Fruit fly (Drosophila melanogaster) whole organism, embryonic: Measurements from ENCODE around the gene CG2961.

Source experiments
- Antp ChIP-seq: fragments of 200-800 bp; sonication (Bioruptor generic); optimal IDR thresholded peaks from 3 replicates; lab custom pipeline; 2016; ENCODE audit warnings: missing biosample characterization, missing genetic modification characterization
- Bteb2 ChIP-seq: fragments of 200-800 bp; sonication (Bioruptor generic); optimal IDR thresholded peaks from 2 replicates; lab custom pipeline; 2016; ENCODE audit warnings: missing biosample characterization, missing genetic modification characterization
- CG10209 ChIP-seq: fragments of 200-800 bp; sonication (Bioruptor generic); optimal IDR thresholded peaks from 3 replicates; lab custom pipeline; 2017; ENCODE audit warnings: missing biosample characterization, mild to moderate bottlenecking, missing genetic modification characterization, missing genetic modification reagents
- CG11504 ChIP-seq: fragments of 200-800 bp; sonication (Bioruptor generic); optimal IDR thresholded peaks from 3 replicates; lab custom pipeline; 2019; ENCODE audit warnings: missing biosample characterization, mild to moderate bottlenecking, missing genetic modification characterization, moderate library complexity
- CG1233 ChIP-seq: fragments of 200-800 bp; sonication (Bioruptor generic); optimal IDR thresholded peaks from 4 replicates; lab custom pipeline; 2018; ENCODE audit warnings: missing biosample characterization, mild to moderate bottlenecking, missing genetic modification characterization
- CG12391 ChIP-seq: fragments of 200-800 bp; sonication (Bioruptor generic); optimal IDR thresholded peaks from 3 replicates; lab custom pipeline; 2018; ENCODE audit warnings: missing biosample characterization, mild to moderate bottlenecking, missing genetic modification characterization, moderate library complexity
- CG12659 ChIP-seq: fragments of 200-800 bp; sonication (Bioruptor generic); optimal IDR thresholded peaks from 3 replicates; lab custom pipeline; 2017; ENCODE audit warnings: mild to moderate bottlenecking, missing biosample characterization, missing genetic modification reagents, missing genetic modification characterization
- CG12769 ChIP-seq: fragments of 200-800 bp; sonication (Bioruptor generic); optimal IDR thresholded peaks from 2 replicates; lab custom pipeline; 2019; ENCODE audit warnings: missing biosample characterization, mild to moderate bottlenecking, missing genetic modification characterization, moderate library complexity
- CG15479 ChIP-seq: fragments of 200-800 bp; sonication (Bioruptor generic); optimal IDR thresholded peaks from 3 replicates; lab custom pipeline; 2019; ENCODE audit warnings: missing biosample characterization, mild to moderate bottlenecking, missing genetic modification characterization, moderate library complexity
- CG16813 ChIP-seq: fragments of 200-800 bp; sonication (Bioruptor generic); IDR thresholded peaks from 3 replicates; pipeline ENCODE4 v1.3.6; 2022; ENCODE audit warnings: missing biosample characterization, missing genetic modification characterization; ENCODE audit not compliant: partially characterized antibody
- CG17328 ChIP-seq: fragments of 200-800 bp; sonication (Bioruptor generic); IDR thresholded peaks from 2 replicates; pipeline ENCODE4 v1.3.6; 2022; ENCODE audit warnings: missing biosample characterization, missing genetic modification characterization
- CG18599 ChIP-seq: fragments of 200-800 bp; sonication (Bioruptor generic); optimal IDR thresholded peaks from 3 replicates; lab custom pipeline; 2017; ENCODE audit warnings: missing biosample characterization, missing genetic modification characterization, mild to moderate bottlenecking, moderate library complexity, missing genetic modification reagents
- CG2116 ChIP-seq: fragments of 200-800 bp; sonication (Bioruptor generic); optimal IDR thresholded peaks from 3 replicates; lab custom pipeline; 2018; ENCODE audit warnings: missing biosample characterization, mild to moderate bottlenecking, missing genetic modification characterization
- CG30020 ChIP-seq: fragments of 200-800 bp; optimal IDR thresholded peaks from 2 replicates; lab custom pipeline; 2019; ENCODE audit warnings: missing biosample characterization, mild to moderate bottlenecking, missing genetic modification characterization, moderate library complexity
- CG31224 ChIP-seq: fragments of 200-800 bp; sonication (Bioruptor generic); IDR thresholded peaks from 2 replicates; pipeline ENCODE4 v1.3.6; 2022; ENCODE audit warnings: missing biosample characterization, missing genetic modification characterization
- CG31388 ChIP-seq: fragments of 200-800 bp; sonication (Bioruptor generic); optimal IDR thresholded peaks from 2 replicates; lab custom pipeline; 2016; ENCODE audit warnings: missing biosample characterization, missing genetic modification characterization
- CG4328 ChIP-seq: fragments of 200-800 bp; sonication (Bioruptor generic); optimal IDR thresholded peaks from 3 replicates; lab custom pipeline; 2017; ENCODE audit warnings: missing biosample characterization, missing genetic modification reagents, missing genetic modification characterization
- CG4707 ChIP-seq: fragments of 200-800 bp; sonication (Bioruptor generic); optimal IDR thresholded peaks from 2 replicates; lab custom pipeline; 2018; ENCODE audit warnings: missing biosample characterization, mild to moderate bottlenecking, missing genetic modification characterization, moderate library complexity
- CG4730 ChIP-seq: fragments of 200-800 bp; sonication (Bioruptor generic); IDR thresholded peaks from 2 replicates; pipeline ENCODE4 v1.3.6; 2022; ENCODE audit warnings: missing biosample characterization, missing genetic modification characterization
- CG6689 ChIP-seq: fragments of 200-800 bp; sonication (Bioruptor generic); IDR thresholded peaks from 2 replicates; pipeline ENCODE4 v1.3.6; 2022; ENCODE audit warnings: missing biosample characterization, missing genetic modification characterization
- CG6854 ChIP-seq: fragments of 200-800 bp; sonication (Bioruptor generic); optimal IDR thresholded peaks from 3 replicates; lab custom pipeline; 2017; ENCODE audit warnings: missing biosample characterization, mild to moderate bottlenecking, missing genetic modification characterization
- CG7987 ChIP-seq: fragments of 200-800 bp; sonication (Bioruptor generic); optimal IDR thresholded peaks from 2 replicates; lab custom pipeline; 2018; ENCODE audit warnings: missing biosample characterization, mild to moderate bottlenecking, missing genetic modification characterization, moderate library complexity
- CG8290 ChIP-seq, 3 experiments: fragments of 200-800 bp; sonication (Bioruptor generic); optimal IDR thresholded peaks; 2 replicates each; lab custom pipeline; 2016 to 2019; ENCODE audit warnings: missing biosample characterization in 3 of 3, missing genetic modification characterization in 3 of 3, mild to moderate bottlenecking in 2 of 3, moderate library complexity in 1 of 3
- D ChIP-seq, 2 experiments: fragments of 200-800 bp in 1 of 2; fragments of >200 bp in 1 of 2; sonication (Bioruptor generic) in 1 of 2; optimal IDR thresholded peaks; 2 replicates in 1 of 2; 3 replicates in 1 of 2; lab custom pipeline; 2017; ENCODE audit warnings: mild to moderate bottlenecking in 1 of 2, missing biosample characterization in 1 of 2, missing genetic modification characterization in 1 of 2, missing genetic modification reagents in 1 of 2
- Dip3 ChIP-seq: fragments of 200-800 bp; sonication (Bioruptor generic); optimal IDR thresholded peaks from 3 replicates; lab custom pipeline; 2016; ENCODE audit warnings: missing biosample characterization, missing genetic modification characterization
- Dp ChIP-seq: fragments of 200-800 bp; sonication (Bioruptor generic); optimal IDR thresholded peaks from 2 replicates; lab custom pipeline; 2018; ENCODE audit warnings: missing biosample characterization, mild to moderate bottlenecking, missing genetic modification characterization, moderate library complexity
- ERR ChIP-seq: fragments of 200-800 bp; sonication (Bioruptor generic); optimal IDR thresholded peaks from 2 replicates; lab custom pipeline; 2016; ENCODE audit warnings: missing biosample characterization, missing genetic modification characterization
- GATAe ChIP-seq: fragments of 200-800 bp; sonication (Bioruptor generic); conservative IDR thresholded peaks from 2 replicates; pipeline ENCODE4 v1.3.6; 2022; ENCODE audit warnings: missing biosample characterization, missing genetic modification characterization
- Hey ChIP-seq: fragments of 200-800 bp; sonication (Bioruptor generic); optimal IDR thresholded peaks from 3 replicates; lab custom pipeline; 2018; ENCODE audit warnings: missing biosample characterization, mild to moderate bottlenecking, missing genetic modification characterization
- Meics ChIP-seq: fragments of 200-800 bp; sonication (Bioruptor generic); optimal IDR thresholded peaks from 2 replicates; lab custom pipeline; 2017; ENCODE audit warnings: missing biosample characterization, mild to moderate bottlenecking, missing genetic modification characterization
- PHDP ChIP-seq: fragments of 200-800 bp; sonication (Bioruptor generic); optimal IDR thresholded peaks from 3 replicates; lab custom pipeline; 2018; ENCODE audit warnings: missing biosample characterization, mild to moderate bottlenecking, missing genetic modification characterization, moderate library complexity
- al ChIP-seq: fragments of 200-800 bp; sonication (Bioruptor generic); IDR thresholded peaks from 2 replicates; pipeline ENCODE4 v1.3.6; 2022; ENCODE audit warnings: missing biosample characterization, missing genetic modification characterization
- bsh ChIP-seq, 2 experiments: fragments of 200-800 bp; sonication (Bioruptor generic); optimal IDR thresholded peaks; 2 replicates each; lab custom pipeline; 2017 to 2018; ENCODE audit warnings: mild to moderate bottlenecking in 2 of 2, missing biosample characterization in 2 of 2, missing genetic modification characterization in 2 of 2, moderate library complexity in 1 of 2
- cg ChIP-seq: fragments of 200-800 bp; sonication (Bioruptor generic); optimal IDR thresholded peaks from 3 replicates; lab custom pipeline; 2019; ENCODE audit warnings: missing biosample characterization, mild to moderate bottlenecking, missing genetic modification characterization, moderate library complexity
- chif ChIP-seq, 2 experiments: fragments of 200-800 bp; sonication (Bioruptor generic); optimal IDR thresholded peaks; 3 replicates each; lab custom pipeline; 2016; ENCODE audit warnings: missing biosample characterization in 2 of 2, missing genetic modification characterization in 2 of 2
- corto ChIP-seq: fragments of 200-800 bp; sonication (Bioruptor generic); optimal IDR thresholded peaks from 2 replicates; lab custom pipeline; 2016; ENCODE audit warnings: missing biosample characterization, mild to moderate bottlenecking, missing genetic modification characterization, moderate library complexity
- dpn ChIP-seq, 2 experiments: fragments of 200-800 bp; sonication (Bioruptor generic); optimal IDR thresholded peaks; 3 replicates each; lab custom pipeline; 2016; ENCODE audit warnings: missing biosample characterization in 2 of 2, missing genetic modification characterization in 2 of 2
- ems ChIP-seq: fragments of 200-800 bp; sonication (Bioruptor generic); optimal IDR thresholded peaks from 3 replicates; lab custom pipeline; 2016; ENCODE audit warnings: missing biosample characterization, missing genetic modification characterization
- gfzf ChIP-seq: fragments of 200-800 bp; sonication (Bioruptor generic); optimal IDR thresholded peaks from 2 replicates; lab custom pipeline; 2016; ENCODE audit warnings: missing biosample characterization, mild to moderate bottlenecking, missing genetic modification characterization, moderate library complexity
- kni ChIP-seq: fragments of 200-800 bp; sonication (Bioruptor generic); optimal IDR thresholded peaks from 3 replicates; lab custom pipeline; 2017; ENCODE audit warnings: mild to moderate bottlenecking, missing biosample characterization, missing genetic modification reagents, missing genetic modification characterization
- lab ChIP-seq: fragments of 200-800 bp; sonication (Bioruptor generic); optimal IDR thresholded peaks from 3 replicates; lab custom pipeline; 2017; ENCODE audit warnings: missing biosample characterization, missing genetic modification characterization, mild to moderate bottlenecking, moderate library complexity, missing genetic modification reagents
- nom ChIP-seq: fragments of 200-800 bp; sonication (Bioruptor generic); optimal IDR thresholded peaks from 2 replicates; lab custom pipeline; 2017; ENCODE audit warnings: missing biosample characterization, missing genetic modification characterization, mild to moderate bottlenecking, moderate library complexity, missing genetic modification reagents
- pho ChIP-seq: fragments of 200-800 bp; sonication (Bioruptor generic); optimal IDR thresholded peaks from 2 replicates; lab custom pipeline; 2016; ENCODE audit warnings: missing biosample characterization, missing genetic modification characterization
- pnt ChIP-seq: fragments of 200-800 bp; sonication (Bioruptor generic); optimal IDR thresholded peaks from 3 replicates; lab custom pipeline; 2016; ENCODE audit warnings: missing biosample characterization, missing genetic modification characterization
- sd ChIP-seq: fragments of 200-800 bp; sonication (Bioruptor generic); optimal IDR thresholded peaks from 3 replicates; lab custom pipeline; 2018; ENCODE audit warnings: missing biosample characterization, mild to moderate bottlenecking, missing genetic modification characterization, moderate library complexity
- sug ChIP-seq: fragments of 200-800 bp; optimal IDR thresholded peaks from 2 replicates; lab custom pipeline; 2019; ENCODE audit warnings: missing biosample characterization, mild to moderate bottlenecking, missing genetic modification characterization, moderate library complexity

The CG2961 gene

DNA sequence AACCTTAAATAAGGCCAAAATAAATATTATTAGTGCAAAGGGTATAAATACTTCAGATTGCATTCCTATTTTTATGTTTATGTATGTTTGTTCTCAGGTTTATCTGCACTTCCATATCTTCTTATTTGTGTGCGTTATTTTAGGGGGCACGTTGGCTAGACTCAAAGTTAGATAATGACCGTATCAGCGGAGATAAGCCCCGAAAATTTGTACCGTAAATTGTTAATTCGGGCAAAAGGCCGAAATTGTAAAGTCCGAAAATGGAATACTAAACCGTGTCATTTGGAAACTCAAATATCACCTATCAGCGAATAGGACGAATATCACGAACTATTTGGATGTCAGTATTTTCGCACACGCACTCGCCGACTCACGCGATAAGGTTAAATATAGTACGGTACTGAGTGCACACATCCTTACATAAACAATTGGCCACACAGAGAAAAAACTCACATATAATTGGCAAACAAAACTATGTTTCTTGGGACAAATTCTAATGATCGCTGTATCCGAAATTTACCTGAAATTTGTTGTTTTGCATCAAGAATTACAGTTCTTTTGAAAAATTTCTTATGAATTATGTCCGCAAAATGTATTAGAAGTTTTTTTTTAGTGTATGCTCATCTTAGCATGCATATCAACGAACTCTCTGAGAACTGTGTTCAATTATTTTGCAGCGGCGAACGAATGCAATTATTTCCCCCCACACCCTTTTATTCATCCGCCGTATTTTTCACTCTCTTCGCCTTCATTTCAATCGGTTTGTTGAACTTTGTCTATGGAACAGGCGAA lies 30.5 kb upstream of the CG2961 start, which contains the start of gene Hk (continued):
- TF ChIP-seq CG31388 (no peak), pho (GFP tag; lab: Kevin White, UChicago) (peak; percentile 44), ems (GFP tag; lab: Kevin White, UChicago) (no peak), bsh (GFP tag; optimal IDR thresholded peaks at IDR 0.05; lab: Kevin White, UChicago) (peak in 1 of 2 experiments; percentile 73), CG4707 (GFP tag; lab: Kevin White, UChicago) (no peak), corto (peak; percentile 16), PHDP (tag; lab: Kevin White, UChicago) (peak; percentile 40), CG12391 (peak; percentile 19), al (peak; percentile 29; the same call in 1 of the 2 replicates), Dp (GFP tag; lab: Kevin White, UChicago) (no peak), CG15479 (GFP tag; lab: Kevin White, UChicago) (no peak), CG8290 (GFP tag; optimal IDR thresholded peaks at IDR 0.05; lab: Kevin White, UChicago) (no peak), CG8290 (tag; optimal IDR thresholded peaks at IDR 0.05; lab: Kevin White, UChicago) (peak in 1 of 2 experiments; percentile 22), chif (GFP tag; optimal IDR thresholded peaks at IDR 0.05; lab: Kevin White, UChicago) (peak; percentile 26 to 44), CG11504 (tag; lab: Kevin White, UChicago) (peak; percentile 43), CG4328 (no peak), Meics (GFP tag; lab: Kevin White, UChicago) (peak; percentile 58), CG6689 (GFP tag; lab: Robert Waterston, UW) (0 out of 2 replicates have a peak, but pooled peaks have one; percentile 20), CG12769 (tag; lab: Kevin White, UChicago) (peak; percentile 49), CG16813 (GFP tag; lab: Robert Waterston, UW) (no peak), CG17328 (GFP tag; lab: Robert Waterston, UW) (0 out of 2 replicates have a peak, but pooled peaks have one; percentile 28), nom (GFP tag; lab: Kevin White, UChicago) (peak; percentile 60), D (optimal IDR thresholded peaks at IDR 0.05; lab: Kevin White, UChicago) (no peak), D (GFP tag; optimal IDR thresholded peaks at IDR 0.05; lab: Kevin White, UChicago) (peak; percentile 3), dpn (GFP tag; optimal IDR thresholded peaks at IDR 0.05; lab: Kevin White, UChicago) (peak; percentile 15 to 50), Dip3 (GFP tag; lab: Kevin White, UChicago) (peak; percentile 41), CG31224 (GFP tag; lab: Robert Waterston, UW) (no peak), gfzf (GFP tag; lab: Kevin White, UChicago) (no peak), CG30020 (tag; lab: Kevin White, UChicago) (no peak), kni (GFP tag; lab: Kevin White, UChicago) (no peak), sd (tag; lab: Kevin White, UChicago) (peak; percentile 38), sug (tag; lab: Kevin White, UChicago) (no peak), Hey (peak; percentile 85), Antp (no peak), CG12659 (GFP tag; lab: Kevin White, UChicago) (peak; percentile 39), CG18599 (GFP tag; lab: Kevin White, UChicago) (peak; percentile 77), ERR (GFP tag; lab: Kevin White, UChicago) (peak; percentile 26), CG7987 (peak; percentile 7), Bteb2 (peak; percentile 25), cg (GFP tag; lab: Kevin White, UChicago) (peak; percentile 9), GATAe (GFP tag; lab: Robert Waterston, UW) (0 out of 2 replicates have a peak, but pooled peaks have one; percentile 37), CG1233 (GFP tag; lab: Kevin White, UChicago) (no peak), CG6854 (GFP tag; lab: Kevin White, UChicago) (no peak), CG4730 (no peak), CG2116 (GFP tag; lab: Kevin White, UChicago) (no peak), pnt (GFP tag; lab: Kevin White, UChicago) (peak; percentile 3), CG10209 (GFP tag; lab: Kevin White, UChicago) (peak; percentile 27), lab (GFP tag; lab: Kevin White, UChicago) (peak; percentile 60)
